Worm (Caenorhabditis elegans): Measurements from ENCODE around the gene srh-72.

DNA sequence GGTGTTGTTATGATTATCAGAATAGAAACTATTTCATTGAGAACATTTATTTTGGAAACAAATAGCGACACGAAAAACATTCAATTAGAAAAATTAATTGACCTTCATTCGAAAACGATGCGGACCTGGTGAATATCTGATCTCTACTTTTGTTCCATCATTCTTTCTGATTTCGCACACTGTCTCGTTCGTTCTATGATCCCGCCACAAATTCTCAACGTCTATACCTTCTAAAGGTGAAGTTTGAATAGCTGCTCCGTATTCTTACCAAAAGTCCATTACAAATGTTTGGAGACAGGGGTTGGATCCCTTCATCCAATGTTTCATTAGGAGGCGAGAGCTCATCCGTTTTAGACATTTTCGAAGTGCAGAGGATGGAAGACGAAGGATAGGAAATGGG is 11.4 kb upstream of the srh-72 start, which contains the start of gene fbxb-16:
- no peak for TF ChIP-seq fkh-10 (GFP tag; optimal IDR thresholded peaks at IDR 0.05)
- no peak for TF ChIP-seq ces-1 (GFP tag; optimal IDR thresholded peaks at IDR 0.05)
- no peak for TF ChIP-seq nhr-28 (tag; optimal IDR thresholded peaks at IDR 0.05)
- no peak for TF ChIP-seq ctbp-1 (GFP tag; IDR thresholded peaks at IDR 0.05)
